Worm (Caenorhabditis elegans) whole organism, L1 larva: Measurements from ENCODE around the gene ctl-3.

Source experiments
- C16A3.4 ChIP-seq: fragments of 150-350 bp; optimal IDR thresholded peaks from 2 replicates; lab custom pipeline; 2014; ENCODE audit warnings: missing biosample characterization, missing genetic modification characterization
- F16B12.6 ChIP-seq: fragments of 150-350 bp; optimal IDR thresholded peaks from 2 replicates; lab custom pipeline; 2014; ENCODE audit warnings: missing biosample characterization, missing genetic modification characterization
- aly-2 ChIP-seq: fragments of 150-350 bp; optimal IDR thresholded peaks from 2 replicates; lab custom pipeline; 2014; ENCODE audit warnings: missing biosample characterization, missing genetic modification characterization
- ceh-63 ChIP-seq: fragments of 200-800 bp; sonication (Bioruptor generic); optimal IDR thresholded peaks from 2 replicates; lab custom pipeline; 2018; ENCODE audit warnings: mild to moderate bottlenecking, missing genetic modification characterization, missing compliant biosample characterization
- ceh-8 ChIP-seq: fragments of 200-800 bp; sonication (Bioruptor generic); optimal IDR thresholded peaks from 2 replicates; lab custom pipeline; 2018; ENCODE audit warnings: mild to moderate bottlenecking, missing genetic modification characterization, moderate library complexity, missing compliant biosample characterization
- ceh-82 ChIP-seq, 3 experiments: fragments of 150-350 bp in 1 of 3; sonication (generic microtip) in 2 of 3; optimal IDR thresholded peaks; 2 replicates each; lab custom pipeline; 2014 to 2017; ENCODE audit warnings: missing biosample characterization in 3 of 3, missing genetic modification characterization in 3 of 3
- ceh-88 ChIP-seq: fragments of 200-800 bp; sonication (Bioruptor generic); IDR thresholded peaks from 2 replicates; pipeline ENCODE4 v1.3.6; 2022; ENCODE audit warnings: missing genetic modification characterization, missing compliant biosample characterization
- ceh-90 ChIP-seq: sonication (generic microtip); optimal IDR thresholded peaks from 2 replicates; lab custom pipeline; 2016; ENCODE audit warnings: missing genetic modification characterization, missing compliant biosample characterization
- ces-1 ChIP-seq: fragments of 150-350 bp; optimal IDR thresholded peaks from 2 replicates; lab custom pipeline; 2014; ENCODE audit warnings: missing biosample characterization, missing genetic modification reagents, missing genetic modification characterization
- dpl-1 ChIP-seq, 3 experiments: fragments of 150-350 bp in 2 of 3; sonication (generic microtip) in 1 of 3; optimal IDR thresholded peaks; 2 replicates each; lab custom pipeline; 2014 to 2017; ENCODE audit warnings: missing biosample characterization in 3 of 3, missing genetic modification characterization in 3 of 3, missing genetic modification reagents in 3 of 3
- dsc-1 ChIP-seq: sonication (generic microtip); optimal IDR thresholded peaks from 2 replicates; lab custom pipeline; 2016; ENCODE audit warnings: mild to moderate bottlenecking, missing genetic modification characterization, missing compliant biosample characterization
- efl-1 ChIP-seq, 4 experiments: fragments of 150-350 bp; optimal IDR thresholded peaks in 3 of 4; peaks in 1 of 4; 1 replicate in 1 of 4; 2 replicates in 3 of 4; lab custom pipeline; 2014; ENCODE audit warnings: missing biosample characterization in 2 of 4, missing genetic modification characterization in 2 of 4, missing genetic modification reagents in 2 of 4
- egl-13 ChIP-seq: sonication (generic microtip); optimal IDR thresholded peaks from 2 replicates; lab custom pipeline; 2016; ENCODE audit warnings: missing genotype, missing genetic modification reagents, missing genetic modification characterization, missing compliant biosample characterization
- grh-1 ChIP-seq: fragments of 200-800 bp; sonication (Bioruptor generic); IDR thresholded peaks from 2 replicates; pipeline ENCODE4 v1.3.6; 2022; ENCODE audit warnings: missing genetic modification reagents, missing genetic modification characterization, missing compliant biosample characterization
- hlh-17 ChIP-seq: fragments of 200-800 bp; sonication (Bioruptor generic); optimal IDR thresholded peaks from 2 replicates; lab custom pipeline; 2018; ENCODE audit warnings: missing genetic modification characterization, mild to moderate bottlenecking, missing compliant biosample characterization, moderate library complexity, borderline replicate concordance
- hpl-2 ChIP-seq: fragments of 150-350 bp; optimal IDR thresholded peaks from 2 replicates; lab custom pipeline; 2014; ENCODE audit warnings: missing biosample characterization, missing genetic modification reagents, missing genetic modification characterization
- isw-1 ChIP-seq: fragments of 200-800 bp; sonication (Bioruptor generic); IDR thresholded peaks from 2 replicates; pipeline ENCODE4 v1.3.6; 2022; ENCODE audit warnings: missing genetic modification characterization, missing compliant biosample characterization
- lin-15B ChIP-seq: fragments of 150-350 bp; sonication (generic microtip); optimal IDR thresholded peaks from 3 replicates; lab custom pipeline; 2014; ENCODE audit warnings: missing biosample characterization, missing genetic modification characterization
- lin-35 ChIP-seq, 2 experiments: fragments of 150-350 bp; optimal IDR thresholded peaks; 2 replicates each; lab custom pipeline; 2014; ENCODE audit warnings: missing biosample characterization in 2 of 2, missing genetic modification characterization in 2 of 2, missing genetic modification reagents in 2 of 2
- lin-39 ChIP-seq: fragments of 150-350 bp; optimal IDR thresholded peaks from 2 replicates; lab custom pipeline; 2014; ENCODE audit warnings: missing biosample characterization, missing genetic modification reagents, missing genetic modification characterization
- mef-2 ChIP-seq: fragments of 150-350 bp; optimal IDR thresholded peaks from 2 replicates; lab custom pipeline; 2014; ENCODE audit warnings: missing biosample characterization, missing genetic modification characterization
- nhr-11 ChIP-seq: fragments of 150-350 bp; optimal IDR thresholded peaks from 2 replicates; lab custom pipeline; 2014; ENCODE audit warnings: missing biosample characterization, missing genetic modification characterization
- nhr-20 ChIP-seq: sonication (generic microtip); optimal IDR thresholded peaks from 2 replicates; lab custom pipeline; 2016; ENCODE audit warnings: mild to moderate bottlenecking, missing genetic modification characterization, missing compliant biosample characterization
- nhr-237 ChIP-seq: fragments of 150-350 bp; optimal IDR thresholded peaks from 2 replicates; lab custom pipeline; 2014; ENCODE audit warnings: missing biosample characterization, missing genetic modification characterization
- nhr-71 ChIP-seq: sonication (generic microtip); optimal IDR thresholded peaks from 2 replicates; lab custom pipeline; 2016; ENCODE audit warnings: mild to moderate bottlenecking, missing genetic modification characterization, moderate library complexity, missing compliant biosample characterization
- nhr-77 ChIP-seq: fragments of 150-350 bp; optimal IDR thresholded peaks from 2 replicates; lab custom pipeline; 2014; ENCODE audit warnings: missing biosample characterization, missing genetic modification characterization
- nhr-84 ChIP-seq: sonication (generic microtip); optimal IDR thresholded peaks from 2 replicates; lab custom pipeline; 2017; ENCODE audit warnings: missing biosample characterization, missing genetic modification characterization
- nhr-85 ChIP-seq: sonication (generic microtip); peaks from one replicate; lab custom pipeline; 2016; ENCODE audit warnings: missing genetic modification characterization, inconsistent platforms, missing compliant biosample characterization
- pax-3 ChIP-seq: fragments of 200-800 bp; sonication (Bioruptor generic); optimal IDR thresholded peaks from 2 replicates; lab custom pipeline; 2018; ENCODE audit warnings: mild to moderate bottlenecking, missing genetic modification characterization, moderate library complexity, missing compliant biosample characterization
- skn-1 ChIP-seq: fragments of 150-350 bp; optimal IDR thresholded peaks from 2 replicates; lab custom pipeline; 2014; ENCODE audit warnings: missing biosample characterization, missing genetic modification characterization
- sox-4 ChIP-seq: sonication (generic microtip); optimal IDR thresholded peaks from 2 replicates; lab custom pipeline; 2016; ENCODE audit warnings: missing genetic modification characterization, missing compliant biosample characterization
- sup-37 ChIP-seq: fragments of 200-800 bp; sonication (Bioruptor generic); optimal IDR thresholded peaks from 2 replicates; lab custom pipeline; 2018; ENCODE audit warnings: mild to moderate bottlenecking, missing genetic modification characterization, missing compliant biosample characterization
- tbx-2 ChIP-seq: sonication (generic microtip); optimal IDR thresholded peaks from 2 replicates; lab custom pipeline; 2016; ENCODE audit warnings: missing genetic modification characterization, missing compliant biosample characterization
- unc-86 ChIP-seq: sonication (generic microtip); optimal IDR thresholded peaks from 2 replicates; lab custom pipeline; 2016; ENCODE audit warnings: missing genetic modification characterization, missing compliant biosample characterization
- zag-1 ChIP-seq: fragments of 150-350 bp; optimal IDR thresholded peaks from 2 replicates; lab custom pipeline; 2014; ENCODE audit warnings: missing biosample characterization, missing genetic modification characterization
- zip-4 ChIP-seq: fragments of 200-800 bp; sonication (Bioruptor generic); optimal IDR thresholded peaks from 2 replicates; lab custom pipeline; 2018; ENCODE audit warnings: mild to moderate bottlenecking, missing genetic modification characterization, moderate library complexity, missing compliant biosample characterization
- ztf-11 ChIP-seq, 2 experiments: sonication (generic microtip); optimal IDR thresholded peaks; 2 replicates each; lab custom pipeline; 2016 to 2017; ENCODE audit warnings: missing genetic modification characterization in 2 of 2, missing biosample characterization in 1 of 2, missing compliant biosample characterization in 1 of 2
- ztf-4 ChIP-seq: fragments of 150-350 bp; optimal IDR thresholded peaks from 2 replicates; lab custom pipeline; 2014; ENCODE audit warnings: missing biosample characterization, missing genetic modification characterization

ctl-3 gene

DNA sequence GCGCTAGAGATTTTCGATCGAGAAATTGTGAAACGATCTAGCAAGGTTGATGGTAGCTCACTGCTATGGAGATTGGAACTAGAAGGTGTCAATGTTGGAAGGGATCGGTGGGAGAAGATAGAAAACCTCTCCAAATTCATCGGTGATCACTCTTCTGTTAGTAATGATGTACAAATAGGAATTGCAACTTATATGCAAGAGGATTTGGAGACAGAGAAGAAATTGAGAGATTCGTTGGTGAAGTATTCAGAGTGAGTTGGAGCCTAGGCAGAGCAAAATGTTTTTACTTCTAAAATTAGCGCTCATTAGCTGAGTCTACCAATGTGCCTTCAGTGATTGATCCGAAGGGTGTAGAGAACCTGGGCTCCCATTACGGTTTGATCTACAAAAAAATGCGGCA, 16.2 kb downstream of the ctl-3 start:
- TF ChIP-seq efl-1 (optimal IDR thresholded peaks at IDR 0.05; lab: Kevin White, UChicago), result no peak
- TF ChIP-seq efl-1 (GFP tag; optimal IDR thresholded peaks at IDR 0.05 in 1 of 2; lab: Kevin White, UChicago), result peak in 1 of 2 experiments; percentile 85
- no peak for TF ChIP-seq sox-4

DNA sequence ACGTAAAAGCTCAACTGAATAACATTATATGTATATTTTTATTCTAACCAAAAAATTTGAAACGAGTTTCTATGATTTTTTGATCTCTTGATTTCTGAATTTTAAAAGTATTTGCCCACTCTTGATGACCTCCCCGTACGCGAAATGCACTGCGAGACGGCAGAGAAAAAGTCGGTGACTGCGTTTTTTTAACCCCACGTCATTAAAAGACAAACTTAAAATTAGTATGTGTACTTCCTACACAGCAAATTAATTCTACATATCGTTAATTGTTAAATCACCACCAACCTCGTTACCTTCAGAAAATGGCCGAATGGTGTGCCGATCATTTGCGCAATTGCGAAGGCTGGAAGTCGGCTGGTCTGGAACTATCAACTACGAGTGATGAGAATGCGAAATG, 18.1 kb downstream of the ctl-3 start, which contains the start of gene Y54G11A.4:
TSS of gene Y54G11A.4 (plus strand) at position 301 of the 400 bp plus-strand sequence.
- TF ChIP-seq ceh-82 (tag; optimal IDR thresholded peaks at IDR 0.05; lab: Kevin White, UChicago) (peak in 1 of 3 experiments; percentile 13), nhr-85 (tag; lab: Kevin White, UChicago) (peak; percentile 38), nhr-71 (no peak)
- TF ChIP-seq, all 84 proteins: peak for 2

DNA sequence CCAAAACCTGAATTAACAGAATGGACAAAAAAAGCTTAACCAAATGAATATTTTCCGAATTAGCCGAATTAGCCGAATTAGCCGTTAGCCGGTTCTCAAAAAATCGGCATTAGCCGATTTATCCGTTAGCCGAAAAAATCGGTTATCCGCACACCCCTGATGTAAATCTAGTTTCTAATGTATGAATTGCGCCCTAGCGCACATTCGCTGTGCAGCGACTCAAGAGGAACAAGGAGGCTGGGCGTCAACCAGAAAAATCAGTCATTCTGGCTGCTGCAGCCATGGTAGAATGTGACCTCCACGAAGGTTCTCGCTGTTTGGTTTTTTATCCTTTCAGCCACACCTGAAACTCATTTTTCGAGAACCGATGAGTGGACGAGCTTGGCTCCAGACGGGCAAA, 18.7 kb downstream of the ctl-3 start:
- TF ChIP-seq dpl-1 (GFP tag; optimal IDR thresholded peaks at IDR 0.05; lab: Kevin White, UChicago) (peak in 2 of 3 experiments; percentile 12 to 14), lin-35 (GFP tag; optimal IDR thresholded peaks at IDR 0.05; lab: Kevin White, UChicago) (peak in 1 of 2 experiments; percentile 35), efl-1 (optimal IDR thresholded peaks at IDR 0.05; lab: Kevin White, UChicago) (peak in 1 of 2 experiments; percentile 42), efl-1 (GFP tag; optimal IDR thresholded peaks at IDR 0.05 in 1 of 2; lab: Kevin White, UChicago) (peak; percentile 16 to 90), grh-1 (GFP tag; lab: Robert Waterston, UW) (peak; percentile 43; the same call in 1 of the 2 replicates)
- TF ChIP-seq, all 84 proteins: peak for 4; not testable (repeated sequence) for 80

DNA sequence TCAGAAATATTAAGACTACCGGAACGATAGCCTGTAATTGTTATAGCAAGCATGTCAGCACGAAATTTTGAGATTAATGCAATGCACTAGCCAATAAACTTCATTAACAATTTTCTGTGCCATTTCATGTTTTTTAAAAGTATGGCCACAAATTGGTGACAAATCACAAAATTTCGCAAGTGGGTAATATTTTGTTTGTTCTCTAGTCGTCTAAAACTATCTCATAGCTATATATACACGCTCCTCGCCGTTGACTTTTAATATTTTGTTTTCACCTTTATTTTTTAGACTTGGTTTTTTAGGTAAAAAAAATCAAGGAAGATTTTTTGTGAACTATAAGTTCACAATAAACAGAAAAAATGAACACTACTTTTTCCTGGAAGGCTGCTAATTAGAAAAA, 19.7 kb downstream of the ctl-3 start:
- TF ChIP-seq ceh-63 (GFP tag; lab: Kevin White, UChicago) (no peak), skn-1 (tag; lab: Kevin White, UChicago) (peak; percentile 89), nhr-77 (tag; lab: Kevin White, UChicago) (peak; percentile 36), nhr-20 (tag; lab: Kevin White, UChicago) (peak; percentile 22), tbx-2 (tag; lab: Kevin White, UChicago) (no peak), efl-1 (optimal IDR thresholded peaks at IDR 0.05; lab: Kevin White, UChicago) (peak; percentile 18 to 27), efl-1 (GFP tag; optimal IDR thresholded peaks at IDR 0.05 in 1 of 2; lab: Kevin White, UChicago) (peak in 1 of 2 experiments; percentile 53), nhr-237 (tag; lab: Kevin White, UChicago) (peak; percentile 41), lin-35 (GFP tag; optimal IDR thresholded peaks at IDR 0.05; lab: Kevin White, UChicago) (peak in 1 of 2 experiments; percentile 16), zip-4 (GFP tag; lab: Kevin White, UChicago) (peak; percentile 8)

DNA sequence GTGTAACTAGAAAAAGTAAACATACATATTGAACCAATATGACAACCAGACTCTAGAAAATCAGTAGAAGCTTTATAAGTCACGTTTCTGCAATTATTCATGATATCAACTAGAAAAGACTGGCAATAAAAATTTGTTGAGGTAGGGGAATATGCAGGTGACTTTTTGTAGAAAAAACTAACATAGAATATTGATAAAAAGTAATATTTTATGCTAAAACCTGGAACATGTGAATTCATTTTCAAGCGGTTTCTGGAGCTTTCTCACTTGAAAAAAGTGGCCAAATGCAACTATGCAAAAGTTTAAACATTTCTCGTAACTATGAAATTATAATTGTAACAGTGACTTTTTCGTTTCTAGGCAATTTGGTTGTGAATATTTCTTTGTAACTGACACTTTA, 21.6 kb downstream of the ctl-3 start, which contains the start of gene srh-42:
TSS of gene srh-42 (minus strand) at position 101 of the 400 bp plus-strand sequence.
- TF ChIP-seq grh-1 (GFP tag; lab: Robert Waterston, UW) (no peak), mef-2 (tag; lab: Kevin White, UChicago) (no peak), nhr-84 (tag; lab: Kevin White, UChicago) (no peak), ceh-88 (no peak), isw-1 (GFP tag; lab: Robert Waterston, UW) (no peak), egl-13 (no peak), ztf-4 (tag; lab: Kevin White, UChicago) (no peak), sox-4 (no peak), lin-39 (tag; lab: Kevin White, UChicago) (no peak), hpl-2 (no peak), F16B12.6 (tag; lab: Kevin White, UChicago) (no peak), aly-2 (tag; lab: Kevin White, UChicago) (no peak), hlh-17 (no peak), ztf-11 (tag; optimal IDR thresholded peaks at IDR 0.05; lab: Kevin White, UChicago) (no peak), ceh-82 (tag; optimal IDR thresholded peaks at IDR 0.05; lab: Kevin White, UChicago) (no peak), ceh-90 (tag; lab: Kevin White, UChicago) (no peak), lin-15B (tag; lab: Kevin White, UChicago) (no peak)
- TF ChIP-seq, all 84 proteins: peak for 0

DNA sequence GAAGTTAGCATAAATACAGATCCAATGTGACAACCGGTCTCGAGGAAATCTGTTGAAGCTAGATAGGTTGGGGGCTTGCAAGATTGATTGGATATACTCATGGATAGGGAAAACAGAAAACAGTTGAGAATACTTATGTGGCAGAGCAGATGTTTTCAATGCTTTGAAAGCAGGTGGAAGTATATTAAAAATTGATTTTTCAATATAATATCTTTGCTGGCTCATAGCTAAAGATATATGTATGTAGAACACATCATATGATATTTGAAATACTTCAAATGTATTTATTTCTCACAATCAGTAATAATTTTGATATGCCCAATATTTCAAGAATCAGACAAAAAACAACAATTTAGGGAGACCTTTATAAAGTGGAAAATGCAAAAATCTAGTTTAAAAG, 23.3 kb downstream of the ctl-3 start, which contains the start of gene srh-41:
TSS of gene srh-41 (minus strand) at position 101 of the 400 bp plus-strand sequence.
- TF ChIP-seq ces-1 (no peak), zag-1 (tag; lab: Kevin White, UChicago) (no peak), unc-86 (no peak), ztf-4 (tag; lab: Kevin White, UChicago) (no peak), dsc-1 (tag; lab: Kevin White, UChicago) (no peak), pax-3 (tag; lab: Kevin White, UChicago) (no peak), nhr-77 (tag; lab: Kevin White, UChicago) (no peak), ceh-8 (no peak), sup-37 (no peak), nhr-20 (tag; lab: Kevin White, UChicago) (no peak), nhr-11 (tag; lab: Kevin White, UChicago) (no peak), aly-2 (tag; lab: Kevin White, UChicago) (no peak), efl-1 (optimal IDR thresholded peaks at IDR 0.05; lab: Kevin White, UChicago) (no peak), efl-1 (GFP tag; optimal IDR thresholded peaks at IDR 0.05 in 1 of 2; lab: Kevin White, UChicago) (no peak), C16A3.4 (tag; lab: Kevin White, UChicago) (no peak)
